Fruit fly (Drosophila melanogaster) whole organism, embryonic: ENCODE results near the gene sob.

Source experiments
- Awh ChIP-seq: fragments of 200-800 bp; sonication (Bioruptor generic); IDR thresholded peaks from 2 replicates; pipeline ENCODE4, ENCODE4 v1.3.6; 2022; ENCODE audit warnings: missing biosample characterization, missing genetic modification characterization
- B-H2 ChIP-seq: fragments of 200-800 bp; sonication (Bioruptor generic); optimal IDR thresholded peaks from 2 replicates; lab custom pipeline; 2018; ENCODE audit warnings: missing biosample characterization, mild to moderate bottlenecking, missing genetic modification characterization
- Bgb ChIP-seq: fragments of 200-800 bp; sonication (Bioruptor generic); IDR thresholded peaks from 2 replicates; pipeline ENCODE4 v1.3.6; 2022; ENCODE audit warnings: missing biosample characterization, missing genetic modification characterization; ENCODE audit not compliant: partially characterized antibody
- BtbVII ChIP-seq: fragments of 200-800 bp; sonication (Bioruptor generic); optimal IDR thresholded peaks from 3 replicates; lab custom pipeline; 2017; ENCODE audit warnings: missing biosample characterization, mild to moderate bottlenecking, missing genetic modification characterization
- CG10321 ChIP-seq: fragments of 200-800 bp; sonication (Bioruptor generic); IDR thresholded peaks from 2 replicates; pipeline ENCODE4 v1.3.6; 2022; ENCODE audit warnings: missing biosample characterization, missing genetic modification characterization
- CG10431 ChIP-seq: fragments of 200-800 bp; sonication (Bioruptor generic); optimal IDR thresholded peaks from 3 replicates; lab custom pipeline; 2018; ENCODE audit warnings: missing biosample characterization, mild to moderate bottlenecking, missing genetic modification characterization
- CG11696 ChIP-seq: fragments of 200-800 bp; sonication (Bioruptor generic); IDR thresholded peaks from 2 replicates; pipeline ENCODE4 v1.3.6; 2022; ENCODE audit warnings: missing biosample characterization, missing genetic modification characterization
- CG12071 ChIP-seq: fragments of 200-800 bp; sonication (Bioruptor generic); optimal IDR thresholded peaks from 3 replicates; lab custom pipeline; 2018; ENCODE audit warnings: missing biosample characterization, mild to moderate bottlenecking, missing genetic modification characterization
- CG12104 ChIP-seq: fragments of 200-800 bp; sonication (Bioruptor generic); optimal IDR thresholded peaks from 3 replicates; lab custom pipeline; 2016; ENCODE audit warnings: missing biosample characterization, missing genetic modification characterization
- CG14710 ChIP-seq: fragments of 200-800 bp; sonication (Bioruptor generic); optimal IDR thresholded peaks from 3 replicates; lab custom pipeline; 2019; ENCODE audit warnings: missing biosample characterization, mild to moderate bottlenecking, missing genetic modification characterization, moderate library complexity
- CG1603 ChIP-seq: fragments of 200-800 bp; sonication (Bioruptor generic); optimal IDR thresholded peaks from 2 replicates; lab custom pipeline; 2019; ENCODE audit warnings: missing biosample characterization, mild to moderate bottlenecking, missing genetic modification characterization, moderate library complexity
- CG17186 ChIP-seq: fragments of 200-800 bp; sonication (Bioruptor generic); optimal IDR thresholded peaks from 3 replicates; lab custom pipeline; 2017; ENCODE audit warnings: missing biosample characterization, missing genetic modification reagents, missing genetic modification characterization
- CG17385 ChIP-seq: fragments of 200-800 bp; sonication (Bioruptor generic); optimal IDR thresholded peaks from 3 replicates; lab custom pipeline; 2018; ENCODE audit warnings: missing biosample characterization, mild to moderate bottlenecking, missing genetic modification characterization
- CG17612 ChIP-seq: fragments of 200-800 bp; sonication (Bioruptor generic); IDR thresholded peaks from 2 replicates; pipeline ENCODE4 v1.3.6; 2022; ENCODE audit warnings: missing biosample characterization, missing genetic modification characterization
- CG2889 ChIP-seq: fragments of 200-800 bp; sonication (Bioruptor generic); IDR thresholded peaks from 3 replicates; pipeline ENCODE4 v1.3.6; 2022; ENCODE audit warnings: missing biosample characterization, missing genetic modification characterization
- CG4282 ChIP-seq: fragments of 200-800 bp; sonication (Bioruptor generic); optimal IDR thresholded peaks from 2 replicates; lab custom pipeline; 2016; ENCODE audit warnings: missing biosample characterization, missing genetic modification characterization
- CG7372 ChIP-seq: fragments of 200-800 bp; sonication (Bioruptor generic); IDR thresholded peaks from 2 replicates; pipeline ENCODE4 v1.3.6; 2022; ENCODE audit warnings: missing biosample characterization, missing genetic modification characterization
- CG7987 ChIP-seq: fragments of 200-800 bp; sonication (Bioruptor generic); optimal IDR thresholded peaks from 2 replicates; lab custom pipeline; 2018; ENCODE audit warnings: missing biosample characterization, mild to moderate bottlenecking, missing genetic modification characterization, moderate library complexity
- CG8765 ChIP-seq: fragments of 200-800 bp; sonication (Bioruptor generic); IDR thresholded peaks from 2 replicates; pipeline ENCODE4 v1.3.6; 2022; ENCODE audit warnings: missing biosample characterization, missing genetic modification characterization
- CG9215 ChIP-seq: fragments of 200-800 bp; sonication (Bioruptor generic); IDR thresholded peaks from 2 replicates; pipeline ENCODE4 v1.3.6; 2022; ENCODE audit warnings: missing biosample characterization, missing genetic modification characterization
- CrebB ChIP-seq: fragments of 200-800 bp; sonication (Bioruptor generic); optimal IDR thresholded peaks from 3 replicates; lab custom pipeline; 2018; ENCODE audit warnings: missing biosample characterization, mild to moderate bottlenecking, missing genetic modification characterization
- Doc2 ChIP-seq: fragments of 200-800 bp; sonication (Bioruptor generic); IDR thresholded peaks from 2 replicates; pipeline ENCODE4 v1.3.6; 2022; ENCODE audit warnings: missing biosample characterization, missing genetic modification characterization
- Eip74EF ChIP-seq, 2 experiments: fragments of 200-800 bp in 1 of 2; fragments of >200 bp in 1 of 2; sonication (Bioruptor generic) in 1 of 2; optimal IDR thresholded peaks; 2 replicates each; lab custom pipeline; 2017 to 2019; ENCODE audit warnings: missing biosample characterization in 2 of 2, missing genetic modification characterization in 2 of 2, mild to moderate bottlenecking in 1 of 2, moderate library complexity in 1 of 2
- Ets65A ChIP-seq: fragments of 200-800 bp; sonication (Bioruptor generic); peaks from one replicate; lab custom pipeline; 2016; ENCODE audit warnings: missing biosample characterization, missing genetic modification characterization
- Ets97D ChIP-seq: fragments of 200-800 bp; sonication (Bioruptor generic); optimal IDR thresholded peaks from 3 replicates; lab custom pipeline; 2016; ENCODE audit warnings: missing biosample characterization, missing genetic modification characterization
- Hmx ChIP-seq: fragments of 200-800 bp; sonication (Bioruptor generic); optimal IDR thresholded peaks from 2 replicates; lab custom pipeline; 2016; ENCODE audit warnings: missing biosample characterization, missing genetic modification characterization
- Hsf ChIP-seq: fragments of 200-800 bp; sonication (Bioruptor generic); optimal IDR thresholded peaks from 3 replicates; lab custom pipeline; 2016; ENCODE audit warnings: missing biosample characterization, missing genetic modification characterization
- Mad ChIP-seq: fragments of 200-800 bp; sonication (Bioruptor generic); optimal IDR thresholded peaks from 2 replicates; lab custom pipeline; 2016; ENCODE audit warnings: missing biosample characterization, missing genetic modification characterization
- Nf-YC ChIP-seq: fragments of 200-800 bp; optimal IDR thresholded peaks from 3 replicates; lab custom pipeline; 2019; ENCODE audit warnings: missing biosample characterization, mild to moderate bottlenecking, missing genetic modification characterization, moderate library complexity
- NfI ChIP-seq: fragments of 200-800 bp; sonication (Bioruptor generic); optimal IDR thresholded peaks from 3 replicates; lab custom pipeline; 2018; ENCODE audit warnings: missing biosample characterization, mild to moderate bottlenecking, missing genetic modification characterization, moderate library complexity
- Stat92E ChIP-seq, 3 experiments: fragments of >200 bp in 2 of 3; fragments of 200-800 bp in 1 of 3; sonication (Bioruptor generic) in 1 of 3; optimal IDR thresholded peaks; 2 replicates each; lab custom pipeline; 2017 to 2019; ENCODE audit warnings: missing biosample characterization in 3 of 3, missing genetic modification characterization in 3 of 3, mild to moderate bottlenecking in 1 of 3, moderate library complexity in 1 of 3
- Tbp ChIP-seq: fragments of >200 bp; optimal IDR thresholded peaks from 2 replicates; lab custom pipeline; 2018; ENCODE audit warnings: missing biosample characterization, missing genetic modification characterization
- abd-A ChIP-seq: fragments of 200-800 bp; sonication (Bioruptor generic); optimal IDR thresholded peaks from 3 replicates; lab custom pipeline; 2019; ENCODE audit warnings: missing biosample characterization, mild to moderate bottlenecking, missing genetic modification characterization, moderate library complexity
- bcd ChIP-seq: fragments of 200-800 bp; sonication (Bioruptor generic); optimal IDR thresholded peaks from 2 replicates; lab custom pipeline; 2017; ENCODE audit warnings: missing biosample characterization, mild to moderate bottlenecking, missing genetic modification characterization
- ci ChIP-seq: fragments of 200-800 bp; sonication (Bioruptor generic); IDR thresholded peaks from 3 replicates; pipeline ENCODE4 v1.3.6; 2022; ENCODE audit warnings: missing biosample characterization, missing genetic modification characterization
- crol ChIP-seq: fragments of 200-800 bp; sonication (Bioruptor generic); IDR thresholded peaks from 2 replicates; pipeline ENCODE4 v1.3.6; 2022; ENCODE audit warnings: missing biosample characterization, missing genetic modification characterization
- crp ChIP-seq, 2 experiments: fragments of 200-800 bp; sonication (Bioruptor generic); optimal IDR thresholded peaks; 2 replicates in 1 of 2; 3 replicates in 1 of 2; lab custom pipeline; 2017; ENCODE audit warnings: missing biosample characterization in 2 of 2, missing genetic modification characterization in 2 of 2, mild to moderate bottlenecking in 1 of 2, moderate library complexity in 1 of 2
- da ChIP-seq: fragments of 200-800 bp; sonication (Bioruptor generic); optimal IDR thresholded peaks from 2 replicates; lab custom pipeline; 2016; ENCODE audit warnings: missing biosample characterization, missing genetic modification characterization
- dan ChIP-seq: fragments of 200-800 bp; sonication (Bioruptor generic); IDR thresholded peaks from 2 replicates; pipeline ENCODE4 v1.3.6; 2022; ENCODE audit warnings: missing biosample characterization, missing genetic modification characterization
- esg ChIP-seq: fragments of 200-800 bp; sonication (Bioruptor generic); conservative IDR thresholded peaks from 2 replicates; pipeline ENCODE4 v1.3.6; 2022; ENCODE audit warnings: missing biosample characterization, missing genetic modification characterization
- fd64A ChIP-seq: fragments of 200-800 bp; sonication (Bioruptor generic); optimal IDR thresholded peaks from 3 replicates; lab custom pipeline; 2018; ENCODE audit warnings: missing biosample characterization, mild to moderate bottlenecking, missing genetic modification characterization
- ftz-f1 ChIP-seq: fragments of 200-800 bp; sonication (Bioruptor generic); optimal IDR thresholded peaks from 2 replicates; lab custom pipeline; 2016; ENCODE audit warnings: missing biosample characterization, missing genetic modification characterization
- grn ChIP-seq: fragments of 200-800 bp; sonication (Bioruptor generic); optimal IDR thresholded peaks from 3 replicates; lab custom pipeline; 2017; ENCODE audit warnings: missing biosample characterization, missing genetic modification characterization
- gsb ChIP-seq: fragments of 200-800 bp; sonication (Bioruptor generic); IDR thresholded peaks from 2 replicates; pipeline ENCODE4 v1.3.6; 2022; ENCODE audit warnings: missing biosample characterization, missing genetic modification characterization
- gsb-n ChIP-seq: fragments of 200-800 bp; sonication (Bioruptor generic); optimal IDR thresholded peaks from 3 replicates; lab custom pipeline; 2018; ENCODE audit warnings: missing biosample characterization, mild to moderate bottlenecking, missing genetic modification characterization
- luna ChIP-seq: fragments of 200-800 bp; sonication (Bioruptor generic); optimal IDR thresholded peaks from 2 replicates; lab custom pipeline; 2016; ENCODE audit warnings: missing biosample characterization, missing genetic modification characterization
- salm ChIP-seq: fragments of 200-800 bp; sonication (Bioruptor generic); optimal IDR thresholded peaks from 2 replicates; lab custom pipeline; 2018; ENCODE audit warnings: missing biosample characterization, mild to moderate bottlenecking, missing genetic modification characterization
- tna ChIP-seq: fragments of 200-800 bp; sonication (Bioruptor generic); IDR thresholded peaks from 2 replicates; pipeline ENCODE4 v1.3.6; 2022; ENCODE audit warnings: missing biosample characterization, missing genetic modification characterization; ENCODE audit not compliant: partially characterized antibody
- usp ChIP-seq: fragments of >200 bp; optimal IDR thresholded peaks from 2 replicates; lab custom pipeline; 2017; ENCODE audit warnings: missing biosample characterization, missing genetic modification characterization
- z ChIP-seq: fragments of 200-800 bp; sonication (Bioruptor generic); IDR thresholded peaks from 3 replicates; pipeline ENCODE4 v1.3.6; 2022; ENCODE audit warnings: missing biosample characterization, missing genetic modification characterization
- zf30C ChIP-seq: fragments of 200-800 bp; sonication (Bioruptor generic); optimal IDR thresholded peaks from 3 replicates; lab custom pipeline; 2018; ENCODE audit warnings: missing biosample characterization, mild to moderate bottlenecking, missing genetic modification characterization

Gene sob

DNA sequence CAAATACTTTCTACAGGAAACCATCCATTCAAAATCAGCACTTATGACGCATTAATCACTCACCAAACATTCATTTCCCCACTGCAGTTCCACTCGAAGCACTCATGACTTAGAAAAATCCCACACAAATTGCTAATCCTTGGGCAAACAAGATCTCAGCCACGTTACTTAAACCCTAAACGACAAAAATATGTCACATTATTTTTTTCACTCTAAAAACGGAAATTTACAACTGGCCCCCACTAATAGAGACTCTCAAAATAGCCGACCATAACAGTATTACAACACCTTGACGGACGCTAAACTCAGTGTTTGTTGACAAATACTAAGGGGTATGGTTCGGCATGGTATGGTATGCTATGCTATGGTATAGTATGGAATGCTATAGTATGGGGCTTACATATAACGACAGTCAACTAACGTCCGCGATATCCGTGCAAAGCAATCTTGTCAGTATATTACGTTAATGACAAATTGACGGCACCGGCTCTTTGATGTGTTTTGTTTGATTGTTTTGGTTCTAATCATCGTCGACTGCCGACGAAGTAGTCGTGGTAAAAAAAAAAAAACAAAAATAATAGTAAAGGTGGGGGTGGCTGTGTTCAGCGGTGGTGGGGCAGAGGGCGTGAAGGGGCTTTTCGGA is 7.9 kb downstream of the sob start (continued):
- TF ChIP-seq CrebB (tag; lab: Kevin White, UChicago) (no peak), Bgb (GFP tag; lab: Robert Waterston, UW) (no peak), CG8765 (GFP tag; lab: Robert Waterston, UW) (no peak), CG17385 (GFP tag; lab: Kevin White, UChicago) (no peak), CG12104 (GFP tag; lab: Kevin White, UChicago) (no peak), CG4282 (GFP tag; lab: Kevin White, UChicago) (no peak), CG14710 (tag; lab: Kevin White, UChicago) (no peak), gsb-n (no peak), CG17612 (GFP tag; lab: Robert Waterston, UW) (no peak), bcd (GFP tag; lab: Kevin White, UChicago) (no peak), dan (GFP tag; lab: Robert Waterston, UW) (no peak), CG10321 (GFP tag; lab: Robert Waterston, UW) (no peak), tna (GFP tag; lab: Robert Waterston, UW) (no peak), zf30C (GFP tag; lab: Kevin White, UChicago) (no peak), Stat92E (GFP tag; optimal IDR thresholded peaks at IDR 0.05; lab: Kevin White, UChicago) (no peak), esg (GFP tag; lab: Robert Waterston, UW) (no peak), gsb (GFP tag; lab: Robert Waterston, UW) (no peak), crp (GFP tag; optimal IDR thresholded peaks at IDR 0.05; lab: Kevin White, UChicago) (no peak), luna (GFP tag; lab: Kevin White, UChicago) (no peak), Tbp (GFP tag; lab: Kevin White, UChicago) (no peak), Mad (GFP tag; lab: Kevin White, UChicago) (no peak), Awh (GFP tag; lab: Robert Waterston, UW) (no peak), grn (GFP tag; lab: Kevin White, UChicago) (no peak), Doc2 (GFP tag; lab: Robert Waterston, UW) (no peak), CG7987 (GFP tag; lab: Kevin White, UChicago) (peak; percentile 32), CG11696 (no peak), fd64A (no peak), Hsf (GFP tag; lab: Kevin White, UChicago) (no peak), Ets65A (GFP tag; lab: Kevin White, UChicago) (no peak), z (GFP tag; lab: Robert Waterston, UW) (peak; percentile 56; the same call in 1 of the 3 replicates), crol (no peak), CG1603 (tag; lab: Kevin White, UChicago) (peak; percentile 10), Nf-YC (tag; lab: Kevin White, UChicago) (no peak), Eip74EF (GFP tag; optimal IDR thresholded peaks at IDR 0.05; lab: Kevin White, UChicago) (no peak), BtbVII (GFP tag; lab: Kevin White, UChicago) (no peak), ci (GFP tag; lab: Robert Waterston, UW) (no peak), ftz-f1 (no peak), abd-A (tag; lab: Kevin White, UChicago) (no peak), salm (tag; lab: Kevin White, UChicago) (peak; percentile 16), Hmx (no peak), NfI (GFP tag; lab: Kevin White, UChicago) (no peak), usp (GFP tag; lab: Kevin White, UChicago) (no peak), CG17186 (no peak), CG10431 (GFP tag; lab: Kevin White, UChicago) (no peak), B-H2 (GFP tag; lab: Kevin White, UChicago) (no peak), CG2889 (GFP tag; lab: Robert Waterston, UW) (no peak), da (GFP tag; lab: Kevin White, UChicago) (no peak), CG12071 (GFP tag; lab: Kevin White, UChicago) (no peak), CG7372 (GFP tag; lab: Robert Waterston, UW) (no peak), Ets97D (GFP tag; lab: Kevin White, UChicago) (no peak), CG9215 (GFP tag; lab: Robert Waterston, UW) (no peak)
